Fruit fly (Drosophila melanogaster): ENCODE data around the gene fipi.
A peak's percentile ranks its signal among the peaks of the same experiment; 100 is the strongest.

The fipi gene

dm6 chr2L:4829040-4829439 is 35.2 kb upstream of the fipi start (continued):
- no peak for TF ChIP-seq GATAe (GFP tag; conservative IDR thresholded peaks at IDR 0.05)
- no peak for TF ChIP-seq pho (GFP tag; optimal IDR thresholded peaks at IDR 0.05)
- TF ChIP-seq exex (tag; optimal IDR thresholded peaks at IDR 0.05), result peak; percentile 24
- TF ChIP-seq CG6765 (GFP tag; optimal IDR thresholded peaks at IDR 0.05), result peak; percentile 57
- peak; percentile 53 for TF ChIP-seq CG18599 (GFP tag; optimal IDR thresholded peaks at IDR 0.05)
- peak; percentile 3 for TF ChIP-seq CG15269 (tag; optimal IDR thresholded peaks at IDR 0.05)
- peak; percentile 17 for TF ChIP-seq CG12659 (GFP tag; optimal IDR thresholded peaks at IDR 0.05)
- TF ChIP-seq zen (tag; optimal IDR thresholded peaks at IDR 0.05), result peak; percentile 20
- TF ChIP-seq CG8281 (tag; optimal IDR thresholded peaks at IDR 0.05), result peak; percentile 2
- TF ChIP-seq ind (GFP tag; optimal IDR thresholded peaks at IDR 0.05), result no peak
- peak; percentile 9 for TF ChIP-seq CG34376 (GFP tag; optimal IDR thresholded peaks at IDR 0.05)
- TF ChIP-seq Lpt (GFP tag; optimal IDR thresholded peaks at IDR 0.05), result no peak
- peak; percentile 69 for TF ChIP-seq Fer1 (GFP tag; optimal IDR thresholded peaks at IDR 0.05)
- TF ChIP-seq Xrp1 (GFP tag; IDR thresholded peaks at IDR 0.05), result 0 out of 2 replicates have a peak, but pooled peaks have one; percentile 16
- no peak for TF ChIP-seq twi (tag; optimal IDR thresholded peaks at IDR 0.05)
- TF ChIP-seq wek (GFP tag; optimal IDR thresholded peaks at IDR 0.05), result peak; percentile 33
- peak; percentile 23 for TF ChIP-seq CG12104 (GFP tag; optimal IDR thresholded peaks at IDR 0.05)
- TF ChIP-seq CG3281 (GFP tag; optimal IDR thresholded peaks at IDR 0.05), result peak; percentile 64
- TF ChIP-seq mirr (GFP tag; optimal IDR thresholded peaks at IDR 0.05), result peak; percentile 61
- TF ChIP-seq CG17359 (tag; optimal IDR thresholded peaks at IDR 0.05), result peak; percentile 22
- TF ChIP-seq HHEX (GFP tag; optimal IDR thresholded peaks at IDR 0.05), result peak; percentile 47
- peak; percentile 25 for TF ChIP-seq sd (tag; optimal IDR thresholded peaks at IDR 0.05)
- TF ChIP-seq Sox100B (GFP tag; optimal IDR thresholded peaks at IDR 0.05), result peak; percentile 12
- TF ChIP-seq CG15514 (GFP tag; optimal IDR thresholded peaks at IDR 0.05), result peak; percentile 42
- TF ChIP-seq CG17612 (GFP tag; IDR thresholded peaks at IDR 0.05), result no peak
- peak; percentile 12 for TF ChIP-seq CG17385 (GFP tag; optimal IDR thresholded peaks at IDR 0.05)
- peak; percentile 2 for TF ChIP-seq CG15696 (tag; optimal IDR thresholded peaks at IDR 0.05)
- TF ChIP-seq schlank (tag; optimal IDR thresholded peaks at IDR 0.05), result peak; percentile 56
- peak; percentile 24; the same call in 1 of the 2 replicates for TF ChIP-seq E2f2 (GFP tag; IDR thresholded peaks at IDR 0.05)
- peak; percentile 70 for TF ChIP-seq CG7987 (GFP tag; optimal IDR thresholded peaks at IDR 0.05)
- TF ChIP-seq Sin3A (optimal IDR thresholded peaks at IDR 0.05), result no peak
- peak; percentile 22 for TF ChIP-seq odd (GFP tag; optimal IDR thresholded peaks at IDR 0.05)
- peak; percentile 7 for TF ChIP-seq Nf-YC (tag; optimal IDR thresholded peaks at IDR 0.05)
- TF ChIP-seq CoRest (tag; optimal IDR thresholded peaks at IDR 0.05), result no peak
- peak; percentile 26 for TF ChIP-seq HmgZ (tag; optimal IDR thresholded peaks at IDR 0.05)
- TF ChIP-seq B-H2 (GFP tag; optimal IDR thresholded peaks at IDR 0.05), result peak; percentile 55
- peak; percentile 19 for TF ChIP-seq CG13424 (tag; optimal IDR thresholded peaks at IDR 0.05)
- no peak for TF ChIP-seq CG13894 (tag; optimal IDR thresholded peaks at IDR 0.05)
- peak; percentile 41 for TF ChIP-seq Meics (GFP tag; optimal IDR thresholded peaks at IDR 0.05)

DNA sequence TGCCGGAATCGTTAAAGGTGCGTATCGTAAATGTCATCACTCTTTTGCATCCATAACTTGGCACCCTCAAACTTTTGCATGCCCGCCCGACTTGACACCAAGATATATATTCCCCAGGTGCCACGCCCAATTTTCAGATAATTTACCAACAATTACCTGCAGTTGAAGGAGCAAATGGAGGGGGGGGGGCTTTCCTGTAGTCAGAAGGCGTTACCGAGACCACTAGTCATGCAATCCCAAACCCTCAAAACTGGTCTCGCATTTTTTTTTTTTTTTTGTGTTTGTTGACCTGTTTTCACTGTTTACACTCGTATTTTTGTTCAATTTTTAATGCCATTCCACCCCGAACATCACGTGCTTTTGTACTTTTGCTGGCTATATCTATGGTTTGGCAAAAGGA is 31.9 kb upstream of the fipi start:
- TF ChIP-seq klu (GFP tag; IDR thresholded peaks at IDR 0.05) (no peak), nom (GFP tag; optimal IDR thresholded peaks at IDR 0.05) (peak; percentile 15)
